Worm (Caenorhabditis elegans): ENCODE measurements around the gene C53D6.6.

- no peak for TF ChIP-seq ceh-82 (tag; optimal IDR thresholded peaks at IDR 0.05)
- TF ChIP-seq Y5F2A.4 (GFP tag; optimal IDR thresholded peaks at IDR 0.05) = no peak
- TF ChIP-seq daf-19 (GFP tag; conservative IDR thresholded peaks at IDR 0.05) = no peak
- TF ChIP-seq nhr-42 (GFP tag; IDR thresholded peaks at IDR 0.05) = no peak
- no peak for TF ChIP-seq Y105C5A.15 (GFP tag; IDR thresholded peaks at IDR 0.05)
- TF ChIP-seq arid-1 (GFP tag; conservative IDR thresholded peaks at IDR 0.05) = no peak
- no peak for TF ChIP-seq lin-39 (tag; optimal IDR thresholded peaks at IDR 0.05)
- TF ChIP-seq fos-1 (tag; optimal IDR thresholded peaks at IDR 0.05) = no peak
- TF ChIP-seq ama-1 (optimal IDR thresholded peaks at IDR 0.05) = no peak
- no peak for TF ChIP-seq nhr-28 (tag; optimal IDR thresholded peaks at IDR 0.05)
- TF ChIP-seq zfp-2 (tag; optimal IDR thresholded peaks at IDR 0.05) = no peak
- no peak for TF ChIP-seq unc-62 (GFP tag; optimal IDR thresholded peaks at IDR 0.05 in 1 of 2)
- TF ChIP-seq unc-62 (tag; optimal IDR thresholded peaks at IDR 0.05) = no peak
- no peak for TF ChIP-seq set-16 (GFP tag; IDR thresholded peaks at IDR 0.05)
- no peak for TF ChIP-seq unc-39 (tag; optimal IDR thresholded peaks at IDR 0.05)
These were observed 31.1 kb upstream of the C53D6.6 start for ce11 chrIV:9063518-9063917.

All from whole organism, L4 larva.